Worm (Caenorhabditis elegans): Measurements from ENCODE around the gene nhr-253.
A peak's percentile ranks its signal among the peaks of the same experiment; 100 is the strongest.

Gene nhr-253

ce11 chrV:376790-377189 is 19.6 kb upstream of the nhr-253 start:
- TF ChIP-seq fos-1 (tag; optimal IDR thresholded peaks at IDR 0.05) (peak; percentile 55), unc-62 (GFP tag; optimal IDR thresholded peaks at IDR 0.05) (no peak)

ce11 chrV:378231-378630 is 18.2 kb upstream of the nhr-253 start:
- TF ChIP-seq nhr-21 (tag; optimal IDR thresholded peaks at IDR 0.05) (peak; percentile 31), ZK546.5 (tag; optimal IDR thresholded peaks at IDR 0.05) (no peak), fos-1 (tag; optimal IDR thresholded peaks at IDR 0.05) (peak; percentile 1), sma-9 (GFP tag; optimal IDR thresholded peaks at IDR 0.05) (peak; percentile 75), sma-9 (tag; optimal IDR thresholded peaks at IDR 0.05) (no peak), dmd-4 (tag; optimal IDR thresholded peaks at IDR 0.05) (no peak), nhr-25 (tag; optimal IDR thresholded peaks at IDR 0.05) (peak; percentile 40)

ce11 chrV:380186-380585 is 16.2 kb upstream of the nhr-253 start, which contains the start of gene mltn-8:
mltn-8 (minus strand) TSS chrV:380286.
- TF ChIP-seq sem-4 (tag; optimal IDR thresholded peaks at IDR 0.05) (no peak), nhr-23 (tag; optimal IDR thresholded peaks at IDR 0.05) (no peak), ztf-4 (tag; optimal IDR thresholded peaks at IDR 0.05) (no peak), lsy-2 (tag; optimal IDR thresholded peaks at IDR 0.05) (no peak), elt-1 (tag; optimal IDR thresholded peaks at IDR 0.05) (no peak), crh-2 (tag; optimal IDR thresholded peaks at IDR 0.05) (no peak)

- TF ChIP-seq elt-1 (tag; optimal IDR thresholded peaks at IDR 0.05) = no peak
- peak; percentile 26 for TF ChIP-seq mab-5 (tag; optimal IDR thresholded peaks at IDR 0.05)
- TF ChIP-seq Y55F3AM.14 (GFP tag; optimal IDR thresholded peaks at IDR 0.05) = peak; percentile 32
- peak; percentile 99 for TF ChIP-seq sma-9 (GFP tag; optimal IDR thresholded peaks at IDR 0.05)
- TF ChIP-seq sma-9 (tag; optimal IDR thresholded peaks at IDR 0.05) = no peak
- TF ChIP-seq egl-27 (tag; optimal IDR thresholded peaks at IDR 0.05) = peak; percentile 77
- TF ChIP-seq fos-1 (tag; optimal IDR thresholded peaks at IDR 0.05) = peak; percentile 22
- no peak for TF ChIP-seq lin-11 (tag; optimal IDR thresholded peaks at IDR 0.05)
- no peak for TF ChIP-seq lin-39 (tag; optimal IDR thresholded peaks at IDR 0.05)
- no peak for TF ChIP-seq nhr-10 (tag; optimal IDR thresholded peaks at IDR 0.05)
- peak; percentile 54 for TF ChIP-seq gmeb-1 (tag; optimal IDR thresholded peaks at IDR 0.05)
- peak; percentile 83 for TF ChIP-seq blmp-1 (tag; optimal IDR thresholded peaks at IDR 0.05; ENCODE audit: insufficient read depth)
- TF ChIP-seq nhr-129 (tag; optimal IDR thresholded peaks at IDR 0.05) = peak; percentile 22
- no peak for TF ChIP-seq unc-62 (GFP tag; optimal IDR thresholded peaks at IDR 0.05)
- no peak for TF ChIP-seq C34F6.9 (tag; optimal IDR thresholded peaks at IDR 0.05)
- TF ChIP-seq ama-1 (optimal IDR thresholded peaks at IDR 0.05) = no peak
- no peak for TF ChIP-seq nhr-11 (tag; optimal IDR thresholded peaks at IDR 0.05)
- peak; percentile 84 for TF ChIP-seq sma-3 (GFP tag; optimal IDR thresholded peaks at IDR 0.05)
- TF ChIP-seq lin-13 (GFP tag; optimal IDR thresholded peaks at IDR 0.05) = no peak
- peak; percentile 96 for TF ChIP-seq nhr-21 (tag; optimal IDR thresholded peaks at IDR 0.05)
- no peak for TF ChIP-seq nhr-237 (tag; optimal IDR thresholded peaks at IDR 0.05)
- peak; percentile 26 to 57 for TF ChIP-seq mdl-1 (tag; optimal IDR thresholded peaks at IDR 0.05)
- TF ChIP-seq snpc-4 (tag; optimal IDR thresholded peaks at IDR 0.05) = peak; percentile 20
- peak; percentile 92 for TF ChIP-seq nhr-25 (tag; optimal IDR thresholded peaks at IDR 0.05)
Observed at ce11 chrV:381227-381950, 15.0 kb upstream of the nhr-253 start, which contains the start of gene ZK6.8. ZK6.8 (plus strand) TSS chrV:381908.

ce11 chrV:384511-384910 is 11.9 kb upstream of the nhr-253 start:
- TF ChIP-seq crh-2 (tag; optimal IDR thresholded peaks at IDR 0.05) (peak; percentile 36), snpc-4 (tag; optimal IDR thresholded peaks at IDR 0.05) (no peak), fos-1 (tag; optimal IDR thresholded peaks at IDR 0.05) (peak; percentile 52), ZK546.5 (tag; optimal IDR thresholded peaks at IDR 0.05) (no peak)

- TF ChIP-seq fos-1 (tag; optimal IDR thresholded peaks at IDR 0.05) (peak; percentile 52), crh-2 (tag; optimal IDR thresholded peaks at IDR 0.05) (peak; percentile 50), gmeb-1 (tag; optimal IDR thresholded peaks at IDR 0.05) (peak; percentile 8), nhr-237 (tag; optimal IDR thresholded peaks at IDR 0.05) (no peak), sma-9 (GFP tag; optimal IDR thresholded peaks at IDR 0.05) (peak; percentile 52), sma-9 (tag; optimal IDR thresholded peaks at IDR 0.05) (no peak), Y55F3AM.14 (GFP tag; optimal IDR thresholded peaks at IDR 0.05) (no peak), nhr-21 (tag; optimal IDR thresholded peaks at IDR 0.05) (no peak), snpc-4 (tag; optimal IDR thresholded peaks at IDR 0.05) (no peak), dmd-4 (tag; optimal IDR thresholded peaks at IDR 0.05) (no peak), F13H6.1 (tag; optimal IDR thresholded peaks at IDR 0.05) (no peak), ZK546.5 (tag; optimal IDR thresholded peaks at IDR 0.05) (no peak), ceh-16 (tag; optimal IDR thresholded peaks at IDR 0.05) (no peak), sma-3 (GFP tag; optimal IDR thresholded peaks at IDR 0.05) (no peak)
Observed at ce11 chrV:385488-385887, 10.9 kb upstream of the nhr-253 start, which contains the start of gene lipl-5. lipl-5 (plus strand) TSS chrV:385746.
